Worm (Caenorhabditis elegans) whole organism, L1 larva: ENCODE results near the gene C50E3.15.

Experiments
- C16A3.4 ChIP-seq: fragments of 150-350 bp; optimal IDR thresholded peaks from 2 replicates; lab custom pipeline; 2014; ENCODE audit warnings: missing biosample characterization, missing genetic modification characterization
- C34B4.2 ChIP-seq: sonication (generic microtip); optimal IDR thresholded peaks from 2 replicates; lab custom pipeline; 2017; ENCODE audit warnings: mild to moderate bottlenecking, missing genetic modification characterization, missing compliant biosample characterization
- F16B12.6 ChIP-seq: fragments of 150-350 bp; optimal IDR thresholded peaks from 2 replicates; lab custom pipeline; 2014; ENCODE audit warnings: missing biosample characterization, missing genetic modification characterization
- Y116A8C.19 ChIP-seq: sonication (generic microtip); optimal IDR thresholded peaks from 2 replicates; lab custom pipeline; 2016; ENCODE audit warnings: missing compliant biosample characterization, missing genetic modification characterization, borderline replicate concordance
- aha-1 ChIP-seq: fragments of 150-350 bp; optimal IDR thresholded peaks from 2 replicates; lab custom pipeline; 2014; ENCODE audit warnings: missing biosample characterization, missing genetic modification characterization
- ama-1 ChIP-seq: fragments of 150-350 bp; optimal IDR thresholded peaks from 2 replicates; lab custom pipeline; 2014
- blmp-1 ChIP-seq: fragments of 150-350 bp; optimal IDR thresholded peaks from 2 replicates; lab custom pipeline; 2014; ENCODE audit warnings: missing biosample characterization, missing genetic modification characterization
- ceh-63 ChIP-seq: fragments of 200-800 bp; sonication (Bioruptor generic); optimal IDR thresholded peaks from 2 replicates; lab custom pipeline; 2018; ENCODE audit warnings: mild to moderate bottlenecking, missing genetic modification characterization, missing compliant biosample characterization
- ceh-88 ChIP-seq: fragments of 200-800 bp; sonication (Bioruptor generic); IDR thresholded peaks from 2 replicates; pipeline ENCODE4 v1.3.6; 2022; ENCODE audit warnings: missing genetic modification characterization, missing compliant biosample characterization
- ceh-90 ChIP-seq: sonication (generic microtip); optimal IDR thresholded peaks from 2 replicates; lab custom pipeline; 2016; ENCODE audit warnings: missing genetic modification characterization, missing compliant biosample characterization
- dsc-1 ChIP-seq: sonication (generic microtip); optimal IDR thresholded peaks from 2 replicates; lab custom pipeline; 2016; ENCODE audit warnings: mild to moderate bottlenecking, missing genetic modification characterization, missing compliant biosample characterization
- efl-1 ChIP-seq, 4 experiments: fragments of 150-350 bp; optimal IDR thresholded peaks in 3 of 4; peaks in 1 of 4; 1 replicate in 1 of 4; 2 replicates in 3 of 4; lab custom pipeline; 2014; ENCODE audit warnings: missing biosample characterization in 2 of 4, missing genetic modification characterization in 2 of 4, missing genetic modification reagents in 2 of 4
- efl-3 ChIP-seq: fragments of 200-800 bp; sonication (Bioruptor generic); optimal IDR thresholded peaks from 2 replicates; lab custom pipeline; 2018; ENCODE audit warnings: mild to moderate bottlenecking, missing genetic modification characterization, missing compliant biosample characterization
- egl-13 ChIP-seq: sonication (generic microtip); optimal IDR thresholded peaks from 2 replicates; lab custom pipeline; 2016; ENCODE audit warnings: missing genotype, missing genetic modification reagents, missing genetic modification characterization, missing compliant biosample characterization
- egl-27 ChIP-seq, 2 experiments: fragments of 150-350 bp in 1 of 2; sonication (generic microtip); optimal IDR thresholded peaks; 3 replicates each; lab custom pipeline; 2017 to 2018; ENCODE audit warnings: missing biosample characterization in 2 of 2, missing genetic modification characterization in 2 of 2, missing genetic modification reagents in 2 of 2
- fkh-10 ChIP-seq: sonication (generic microtip); optimal IDR thresholded peaks from 2 replicates; lab custom pipeline; 2017; ENCODE audit warnings: missing biosample characterization, missing genetic modification reagents, missing genetic modification characterization
- hlh-4 ChIP-seq: sonication (generic microtip); optimal IDR thresholded peaks from 2 replicates; lab custom pipeline; 2016; ENCODE audit warnings: mild to moderate bottlenecking, missing genetic modification characterization, missing compliant biosample characterization
- irx-1 ChIP-seq: sonication (generic microtip); optimal IDR thresholded peaks from 2 replicates; lab custom pipeline; 2016; ENCODE audit warnings: missing genetic modification characterization, missing compliant biosample characterization
- isw-1 ChIP-seq: fragments of 200-800 bp; sonication (Bioruptor generic); IDR thresholded peaks from 2 replicates; pipeline ENCODE4 v1.3.6; 2022; ENCODE audit warnings: missing genetic modification characterization, missing compliant biosample characterization
- lin-13 ChIP-seq: fragments of 150-350 bp; optimal IDR thresholded peaks from 2 replicates; lab custom pipeline; 2014; ENCODE audit warnings: missing biosample characterization, missing genetic modification reagents, missing genetic modification characterization
- lin-14 ChIP-seq: fragments of 200-800 bp; sonication (Bioruptor generic); optimal IDR thresholded peaks from 2 replicates; lab custom pipeline; 2018; ENCODE audit warnings: mild to moderate bottlenecking, missing genetic modification characterization, moderate library complexity, missing compliant biosample characterization
- lir-3 ChIP-seq: sonication (generic microtip); optimal IDR thresholded peaks from 2 replicates; lab custom pipeline; 2016; ENCODE audit warnings: mild to moderate bottlenecking, missing genetic modification characterization, moderate library complexity, missing compliant biosample characterization; ENCODE audit not compliant: poor library complexity
- lsy-2 ChIP-seq, 2 experiments: fragments of 150-350 bp; optimal IDR thresholded peaks; 2 replicates each; lab custom pipeline; 2014; ENCODE audit warnings: missing biosample characterization in 2 of 2, missing genetic modification characterization in 2 of 2
- mab-9 ChIP-seq: fragments of 200-800 bp; sonication (Bioruptor generic); IDR thresholded peaks from 2 replicates; pipeline ENCODE4 v1.3.6; 2022; ENCODE audit warnings: missing genetic modification reagents, missing genetic modification characterization, missing compliant biosample characterization
- mef-2 ChIP-seq: fragments of 150-350 bp; optimal IDR thresholded peaks from 2 replicates; lab custom pipeline; 2014; ENCODE audit warnings: missing biosample characterization, missing genetic modification characterization
- nhr-11 ChIP-seq: fragments of 150-350 bp; optimal IDR thresholded peaks from 2 replicates; lab custom pipeline; 2014; ENCODE audit warnings: missing biosample characterization, missing genetic modification characterization
- nhr-12 ChIP-seq: sonication (generic microtip); optimal IDR thresholded peaks from 2 replicates; lab custom pipeline; 2017; ENCODE audit warnings: missing biosample characterization, missing genetic modification characterization
- nhr-20 ChIP-seq: sonication (generic microtip); optimal IDR thresholded peaks from 2 replicates; lab custom pipeline; 2016; ENCODE audit warnings: mild to moderate bottlenecking, missing genetic modification characterization, missing compliant biosample characterization
- nhr-28 ChIP-seq: fragments of 150-350 bp; optimal IDR thresholded peaks from 2 replicates; lab custom pipeline; 2014; ENCODE audit warnings: missing biosample characterization, missing genetic modification characterization
- nhr-84 ChIP-seq: sonication (generic microtip); optimal IDR thresholded peaks from 2 replicates; lab custom pipeline; 2017; ENCODE audit warnings: missing biosample characterization, missing genetic modification characterization
- nhr-85 ChIP-seq: sonication (generic microtip); peaks from one replicate; lab custom pipeline; 2016; ENCODE audit warnings: missing genetic modification characterization, inconsistent platforms, missing compliant biosample characterization
- nhr-90 ChIP-seq: sonication (generic microtip); optimal IDR thresholded peaks from 2 replicates; lab custom pipeline; 2016; ENCODE audit warnings: mild to moderate bottlenecking, missing genetic modification characterization, missing compliant biosample characterization; ENCODE audit not compliant: poor library complexity
- pag-3 ChIP-seq: sonication (generic microtip); optimal IDR thresholded peaks from 2 replicates; lab custom pipeline; 2017; ENCODE audit warnings: missing genetic modification characterization, mild to moderate bottlenecking, missing compliant biosample characterization, antibody characterized with exemption, borderline replicate concordance; ENCODE audit not compliant: insufficient read depth
- pqm-1 ChIP-seq: sonication (generic microtip); optimal IDR thresholded peaks from 3 replicates; lab custom pipeline; 2017; ENCODE audit warnings: missing biosample characterization, missing genetic modification characterization
- rnt-1 ChIP-seq: sonication (generic microtip); optimal IDR thresholded peaks from 2 replicates; lab custom pipeline; 2016; ENCODE audit warnings: mild to moderate bottlenecking, missing genetic modification characterization, moderate library complexity, missing compliant biosample characterization
- snpc-4 ChIP-seq: fragments of 150-350 bp; optimal IDR thresholded peaks from 2 replicates; lab custom pipeline; 2014; ENCODE audit warnings: missing biosample characterization, missing genetic modification characterization
- sox-4 ChIP-seq: sonication (generic microtip); optimal IDR thresholded peaks from 2 replicates; lab custom pipeline; 2016; ENCODE audit warnings: missing genetic modification characterization, missing compliant biosample characterization
- tlp-1 ChIP-seq: fragments of 150-350 bp; optimal IDR thresholded peaks from 2 replicates; lab custom pipeline; 2014; ENCODE audit warnings: missing biosample characterization, missing genetic modification characterization
- unc-130 ChIP-seq: fragments of 150-350 bp; optimal IDR thresholded peaks from 2 replicates; lab custom pipeline; 2017; ENCODE audit warnings: missing biosample characterization, missing genetic modification characterization, inconsistent platforms
- unc-30 ChIP-seq: sonication (generic microtip); optimal IDR thresholded peaks from 2 replicates; lab custom pipeline; 2017; ENCODE audit warnings: missing biosample characterization, missing genetic modification characterization
- unc-86 ChIP-seq: sonication (generic microtip); optimal IDR thresholded peaks from 2 replicates; lab custom pipeline; 2016; ENCODE audit warnings: missing genetic modification characterization, missing compliant biosample characterization
- vab-15 ChIP-seq: sonication (generic microtip); optimal IDR thresholded peaks from 2 replicates; lab custom pipeline; 2017; ENCODE audit warnings: missing genotype, mild to moderate bottlenecking, missing genetic modification characterization, missing compliant biosample characterization
- xbp-1 ChIP-seq: sonication (generic microtip); optimal IDR thresholded peaks from 2 replicates; lab custom pipeline; 2016; ENCODE audit warnings: missing genetic modification characterization, missing compliant biosample characterization
- zag-1 ChIP-seq: fragments of 150-350 bp; optimal IDR thresholded peaks from 2 replicates; lab custom pipeline; 2014; ENCODE audit warnings: missing biosample characterization, missing genetic modification characterization
- zip-4 ChIP-seq: fragments of 200-800 bp; sonication (Bioruptor generic); optimal IDR thresholded peaks from 2 replicates; lab custom pipeline; 2018; ENCODE audit warnings: mild to moderate bottlenecking, missing genetic modification characterization, moderate library complexity, missing compliant biosample characterization
- ztf-11 ChIP-seq, 2 experiments: sonication (generic microtip); optimal IDR thresholded peaks; 2 replicates each; lab custom pipeline; 2016 to 2017; ENCODE audit warnings: missing genetic modification characterization in 2 of 2, missing biosample characterization in 1 of 2, missing compliant biosample characterization in 1 of 2
- ztf-4 ChIP-seq: fragments of 150-350 bp; optimal IDR thresholded peaks from 2 replicates; lab custom pipeline; 2014; ENCODE audit warnings: missing biosample characterization, missing genetic modification characterization

The C50E3.15 gene

DNA sequence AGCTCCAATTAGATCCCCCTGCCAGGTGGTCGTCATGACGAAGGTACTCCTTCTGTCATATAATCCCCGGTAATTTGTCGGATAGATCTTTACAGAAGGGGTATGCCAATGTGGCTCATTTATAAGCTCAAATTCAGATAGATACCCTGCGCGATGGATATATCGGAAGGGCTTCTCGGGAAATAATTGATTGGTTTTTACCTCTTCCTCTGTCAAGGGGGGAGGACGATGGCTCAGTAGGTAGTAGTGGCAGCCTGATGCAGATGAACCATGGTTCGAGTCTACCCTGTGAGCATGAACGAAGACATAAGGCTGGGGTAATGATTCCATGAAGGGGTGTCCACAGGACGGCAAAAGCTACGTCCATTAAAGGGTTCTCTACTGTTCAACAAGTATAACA, 28.9 kb downstream of the C50E3.15 start:
- TF ChIP-seq isw-1 (GFP tag; lab: Robert Waterston, UW) = no peak
- TF ChIP-seq hlh-4 = no peak
- TF ChIP-seq efl-1 (optimal IDR thresholded peaks at IDR 0.05; lab: Kevin White, UChicago) = no peak
- peak in 1 of 2 experiments; percentile 57 for TF ChIP-seq efl-1 (GFP tag; optimal IDR thresholded peaks at IDR 0.05 in 1 of 2; lab: Kevin White, UChicago)
- TF ChIP-seq zag-1 (tag; lab: Kevin White, UChicago) = no peak
- no peak for TF ChIP-seq unc-30 (tag; lab: Kevin White, UChicago)

DNA sequence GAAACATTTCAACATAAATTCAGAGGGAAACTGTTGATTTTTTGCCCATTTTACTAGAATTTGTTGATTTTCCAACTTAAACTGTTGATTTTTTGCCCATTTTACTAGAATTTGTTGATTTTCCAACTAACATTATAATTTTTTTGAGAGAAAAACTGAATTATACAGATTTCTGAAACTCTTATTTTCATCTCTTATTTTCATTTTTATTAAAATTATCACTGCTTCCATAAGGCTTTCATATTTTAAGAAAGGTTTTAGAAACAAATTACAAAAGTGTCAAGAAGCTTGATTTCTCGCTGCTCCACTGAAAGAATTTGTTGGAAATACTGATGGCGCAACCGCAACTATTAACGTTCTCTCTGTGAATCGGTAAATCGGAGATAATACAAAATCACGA, 31.7 kb downstream of the C50E3.15 start:
- TF ChIP-seq xbp-1 (tag; lab: Kevin White, UChicago) (no peak), tlp-1 (tag; lab: Kevin White, UChicago) (no peak), mab-9 (no peak), zip-4 (GFP tag; lab: Kevin White, UChicago) (no peak), nhr-28 (no peak), aha-1 (tag; lab: Kevin White, UChicago) (no peak), blmp-1 (no peak), unc-86 (tag; lab: Kevin White, UChicago) (no peak), C34B4.2 (tag; lab: Kevin White, UChicago) (no peak), egl-27 (tag; optimal IDR thresholded peaks at IDR 0.05; lab: Kevin White, UChicago) (no peak), pag-3 (no peak), ztf-4 (tag; lab: Kevin White, UChicago) (no peak), nhr-20 (tag; lab: Kevin White, UChicago) (no peak), nhr-12 (tag; lab: Kevin White, UChicago) (no peak), lsy-2 (tag; optimal IDR thresholded peaks at IDR 0.05; lab: Kevin White, UChicago) (no peak), sox-4 (tag; lab: Kevin White, UChicago) (no peak), nhr-84 (tag; lab: Kevin White, UChicago) (no peak)
- TF ChIP-seq, all 84 proteins: peak for 0

DNA sequence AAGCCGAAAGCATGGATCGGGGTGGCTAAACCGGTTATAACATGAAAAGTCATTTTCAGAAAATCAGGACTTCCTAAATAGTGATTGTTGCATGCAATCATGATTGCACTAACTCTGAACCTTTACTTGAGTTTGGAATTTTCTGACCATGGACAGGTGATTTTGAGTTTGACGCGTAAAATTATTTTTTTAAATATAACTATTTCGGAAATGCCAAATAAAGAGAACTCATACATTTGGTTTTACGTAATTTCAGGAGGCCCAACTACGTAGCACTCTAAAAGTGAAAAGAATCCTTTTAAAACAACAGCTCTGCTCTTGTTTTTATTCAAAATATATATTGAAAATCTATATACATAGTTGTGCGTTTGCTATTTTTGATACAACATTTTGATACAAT, 33.5 kb downstream of the C50E3.15 start, which contains the start of gene srh-234:
srh-234 (minus strand) TSS at position 101 of the 400 bp plus-strand sequence.
- TF ChIP-seq tlp-1 (tag; lab: Kevin White, UChicago) = no peak
- no peak for TF ChIP-seq snpc-4
- no peak for TF ChIP-seq vab-15 (tag; lab: Kevin White, UChicago)
- TF ChIP-seq ceh-90 = no peak
- no peak for TF ChIP-seq egl-27 (tag; optimal IDR thresholded peaks at IDR 0.05; lab: Kevin White, UChicago)
- no peak for TF ChIP-seq ama-1
- no peak for TF ChIP-seq nhr-90 (tag; lab: Kevin White, UChicago)
- TF ChIP-seq rnt-1 (tag; lab: Kevin White, UChicago) = no peak
- no peak for TF ChIP-seq Y116A8C.19

DNA sequence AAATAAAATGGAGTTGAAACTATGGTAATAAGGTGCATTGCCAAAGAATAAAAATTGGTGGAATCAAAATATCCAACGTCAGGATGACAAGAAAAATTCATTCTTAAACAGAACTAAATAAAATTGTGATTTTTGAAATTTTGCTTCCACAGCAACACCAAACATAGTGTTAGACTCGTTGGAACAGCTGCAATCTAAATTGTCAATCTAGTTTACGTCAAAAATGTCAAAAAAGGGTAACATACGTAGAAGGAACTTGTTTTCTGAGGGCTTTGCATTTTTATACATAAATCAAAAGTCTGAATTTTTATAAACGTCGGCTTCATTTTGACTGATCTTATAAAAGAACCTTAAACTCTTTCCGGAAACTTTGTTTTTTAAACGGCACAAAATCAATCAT, 35.4 kb downstream of the C50E3.15 start, which contains the start of gene srh-200:
srh-200 (minus strand) TSS at position 101 of the 400 bp plus-strand sequence.
- TF ChIP-seq unc-130 = no peak
- TF ChIP-seq lir-3 (tag; lab: Kevin White, UChicago) = no peak
- TF ChIP-seq ztf-11 (tag; optimal IDR thresholded peaks at IDR 0.05; lab: Kevin White, UChicago) = no peak
- TF ChIP-seq ama-1 = no peak
- no peak for TF ChIP-seq pag-3
- TF ChIP-seq ceh-63 = no peak
- TF ChIP-seq irx-1 (tag; lab: Kevin White, UChicago) = no peak
- TF ChIP-seq dsc-1 = no peak
- peak; percentile 10 for TF ChIP-seq nhr-85 (tag; lab: Kevin White, UChicago)

DNA sequence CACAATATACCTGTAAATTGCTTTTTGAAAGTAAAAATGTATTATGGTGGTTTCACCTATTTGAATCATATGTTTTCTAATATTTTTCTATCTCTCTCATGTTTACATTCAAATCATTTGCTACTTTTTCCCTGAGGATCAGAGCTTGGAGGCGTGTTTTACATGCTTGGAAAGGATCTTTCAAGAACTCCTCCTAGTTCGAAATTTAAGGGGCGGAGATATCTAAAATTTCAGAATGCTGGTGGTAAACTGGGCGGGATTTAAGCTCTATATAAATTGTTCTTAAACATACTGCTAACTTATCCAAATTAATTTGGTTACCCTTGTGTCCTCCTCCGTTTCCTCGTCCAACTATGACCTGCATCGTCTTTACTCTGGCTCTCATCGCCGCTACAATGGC, 49.7 kb downstream of the C50E3.15 start, which contains the start of gene C12D5.5:
C12D5.5 (plus strand) TSS at position 301 of the 400 bp plus-strand sequence.
- no peak for TF ChIP-seq lin-13 (GFP tag; lab: Kevin White, UChicago)
- TF ChIP-seq efl-1 (optimal IDR thresholded peaks at IDR 0.05; lab: Kevin White, UChicago) = no peak
- no peak for TF ChIP-seq efl-1 (GFP tag; optimal IDR thresholded peaks at IDR 0.05 in 1 of 2; lab: Kevin White, UChicago)
- no peak for TF ChIP-seq dsc-1
- no peak for TF ChIP-seq C16A3.4 (tag; lab: Kevin White, UChicago)
- TF ChIP-seq egl-13 (tag; lab: Kevin White, UChicago) = no peak
- no peak for TF ChIP-seq efl-3 (GFP tag; lab: Kevin White, UChicago)
- no peak for TF ChIP-seq unc-130
- TF ChIP-seq mef-2 (tag; lab: Kevin White, UChicago) = no peak
- TF ChIP-seq fkh-10 (GFP tag; lab: Kevin White, UChicago) = no peak
- no peak for TF ChIP-seq nhr-12 (tag; lab: Kevin White, UChicago)
- no peak for TF ChIP-seq vab-15 (tag; lab: Kevin White, UChicago)
- TF ChIP-seq ama-1 = no peak
- TF ChIP-seq F16B12.6 = no peak
- TF ChIP-seq lin-14 (GFP tag; lab: Kevin White, UChicago) = no peak
- TF ChIP-seq pqm-1 (tag; lab: Kevin White, UChicago) = no peak
- no peak for TF ChIP-seq ceh-63
- no peak for TF ChIP-seq ceh-88 (GFP tag; lab: Robert Waterston, UW)
- no peak for TF ChIP-seq nhr-11 (tag; lab: Kevin White, UChicago)
